Fruit fly (Drosophila melanogaster): Measurements from ENCODE around the gene CG31279.

The CG31279 gene

DNA sequence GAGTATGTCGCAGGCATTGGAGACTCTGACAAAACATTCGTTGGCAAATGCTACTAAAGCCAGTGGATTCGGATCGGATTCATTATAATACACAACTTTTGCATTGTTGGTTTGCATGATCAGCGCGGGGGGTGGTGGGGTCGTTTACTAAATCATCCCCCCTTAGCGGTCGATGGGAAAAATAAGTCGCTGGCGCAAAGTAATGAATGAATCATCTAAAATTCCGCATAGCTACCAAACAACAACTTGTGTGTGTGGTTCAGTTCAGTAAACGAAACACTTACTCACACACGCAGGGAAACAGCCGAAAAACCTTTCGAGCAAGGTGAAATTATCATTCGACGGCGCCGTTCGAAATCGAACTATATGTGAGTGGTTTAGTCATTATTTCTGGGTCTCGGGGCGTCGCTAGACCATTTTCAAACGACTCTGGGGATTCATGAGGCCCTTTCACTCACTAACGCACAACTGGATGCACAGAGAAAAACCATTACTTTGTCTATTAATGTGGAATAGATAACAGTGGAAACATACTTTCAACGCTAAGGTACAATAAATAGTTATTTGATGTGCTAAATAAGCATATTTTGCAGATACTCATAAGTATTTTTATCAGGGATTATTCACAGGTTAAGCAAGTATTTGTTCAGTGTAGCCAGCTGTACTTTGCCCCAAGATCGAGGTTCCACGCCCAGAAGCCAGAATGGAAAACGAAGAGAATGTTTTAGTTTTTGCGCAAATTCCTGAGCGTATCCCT lies 18.1 kb downstream of the CG31279 start (continued):
- peak; percentile 67 for TF ChIP-seq CG10147 (GFP tag; optimal IDR thresholded peaks at IDR 0.05)
- peak; percentile 63 for TF ChIP-seq en (GFP tag; optimal IDR thresholded peaks at IDR 0.05)
- TF ChIP-seq CG6689 (GFP tag; IDR thresholded peaks at IDR 0.05): peak; percentile 72
- TF ChIP-seq CG11398 (GFP tag; optimal IDR thresholded peaks at IDR 0.05): no peak
- peak; percentile 8; the same call in 1 of the 2 replicates for TF ChIP-seq Poxn (GFP tag; IDR thresholded peaks at IDR 0.05)
- peak; percentile 60 for TF ChIP-seq grau (tag; optimal IDR thresholded peaks at IDR 0.05)
- no peak for TF ChIP-seq Doc2 (GFP tag; IDR thresholded peaks at IDR 0.05)
- peak; percentile 41; the same call in 1 of the 2 replicates for TF ChIP-seq NFAT (GFP tag; IDR thresholded peaks at IDR 0.05)
- peak; percentile 63 for TF ChIP-seq Bdp1 (GFP tag; optimal IDR thresholded peaks at IDR 0.05)
- no peak for TF ChIP-seq Lhr (GFP tag; optimal IDR thresholded peaks at IDR 0.05)
- no peak for TF ChIP-seq CG18619 (GFP tag; optimal IDR thresholded peaks at IDR 0.05)
- peak; percentile 56 for TF ChIP-seq lilli (GFP tag; optimal IDR thresholded peaks at IDR 0.05)
- peak; percentile 64 for TF ChIP-seq CG10979 (tag; optimal IDR thresholded peaks at IDR 0.05)
- TF ChIP-seq CG6813 (GFP tag; optimal IDR thresholded peaks at IDR 0.05): peak; percentile 29
- no peak for TF ChIP-seq hkb (optimal IDR thresholded peaks at IDR 0.05)
- peak; percentile 79 for TF ChIP-seq hkb (GFP tag; IDR thresholded peaks at IDR 0.05)
- peak; percentile 51 for TF ChIP-seq NC2β (GFP tag; optimal IDR thresholded peaks at IDR 0.05)
- TF ChIP-seq ranshi (GFP tag; IDR thresholded peaks at IDR 0.05): peak; percentile 76
- peak; percentile 23 for TF ChIP-seq CG1529 (GFP tag; optimal IDR thresholded peaks at IDR 0.05)
- TF ChIP-seq CG17328 (GFP tag; IDR thresholded peaks at IDR 0.05): peak; percentile 88
- TF ChIP-seq Adf1 (GFP tag; IDR thresholded peaks at IDR 0.05): no peak
- TF ChIP-seq Nf-YC (tag; optimal IDR thresholded peaks at IDR 0.05): no peak
- no peak for TF ChIP-seq p53 (GFP tag; optimal IDR thresholded peaks at IDR 0.05)
- TF ChIP-seq Tbp (GFP tag; optimal IDR thresholded peaks at IDR 0.05): no peak
- no peak for TF ChIP-seq CoRest (tag; optimal IDR thresholded peaks at IDR 0.05)
- TF ChIP-seq Stat92E (GFP tag; optimal IDR thresholded peaks at IDR 0.05): no peak
- peak; percentile 49 for TF ChIP-seq CG17568 (GFP tag; optimal IDR thresholded peaks at IDR 0.05)
- TF ChIP-seq CG12219 (GFP tag; optimal IDR thresholded peaks at IDR 0.05): peak; percentile 84
- peak; percentile 48 for TF ChIP-seq CG3407 (GFP tag; optimal IDR thresholded peaks at IDR 0.05)
- TF ChIP-seq bbx (GFP tag; IDR thresholded peaks at IDR 0.05; ENCODE audit: partially characterized antibody): no peak
- peak; percentile 56 for TF ChIP-seq lab (GFP tag; optimal IDR thresholded peaks at IDR 0.05)
- TF ChIP-seq CG9215 (GFP tag; IDR thresholded peaks at IDR 0.05): no peak; the same call in 1 of the 2 replicates
- no peak for TF ChIP-seq CG18476 (GFP tag; optimal IDR thresholded peaks at IDR 0.05)
- TF ChIP-seq gsb (GFP tag; IDR thresholded peaks at IDR 0.05): peak; percentile 56
- no peak for TF ChIP-seq inv (GFP tag; IDR thresholded peaks at IDR 0.05; ENCODE audit: partially characterized antibody)
- 0 out of 3 replicates have a peak, but pooled peaks have one; percentile 16 for TF ChIP-seq CG6175 (GFP tag; IDR thresholded peaks at IDR 0.05)
- TF ChIP-seq Ets97D (GFP tag; optimal IDR thresholded peaks at IDR 0.05): peak; percentile 31
- no peak for TF ChIP-seq lola (GFP tag; optimal IDR thresholded peaks at IDR 0.05)
- TF ChIP-seq CG15601 (tag; optimal IDR thresholded peaks at IDR 0.05): peak; percentile 66
- no peak for TF ChIP-seq kni (GFP tag; optimal IDR thresholded peaks at IDR 0.05)
- peak; percentile 59 for TF ChIP-seq croc (GFP tag; conservative IDR thresholded peaks at IDR 0.05)
- TF ChIP-seq CG6654 (GFP tag; optimal IDR thresholded peaks at IDR 0.05): peak; percentile 66
- TF ChIP-seq Sin3A (optimal IDR thresholded peaks at IDR 0.05): no peak
- no peak for TF ChIP-seq pb (GFP tag; optimal IDR thresholded peaks at IDR 0.05)
- peak; percentile 50 for TF ChIP-seq fd3F (GFP tag; optimal IDR thresholded peaks at IDR 0.05)
- no peak for TF ChIP-seq Sox100B (GFP tag; optimal IDR thresholded peaks at IDR 0.05)
- peak; percentile 92 for TF ChIP-seq CG12769 (tag; optimal IDR thresholded peaks at IDR 0.05)
- TF ChIP-seq CG4707 (GFP tag; optimal IDR thresholded peaks at IDR 0.05): peak; percentile 81
- peak; percentile 68 for TF ChIP-seq Mad (GFP tag; optimal IDR thresholded peaks at IDR 0.05)

Data from whole organism, embryonic.